Fruit fly (Drosophila melanogaster) whole organism, embryonic: ENCODE measurements around the gene CG11164.

Experiments
- CG10209 ChIP-seq: fragments of 200-800 bp; sonication (Bioruptor generic); optimal IDR thresholded peaks from 3 replicates; lab custom pipeline; 2017; ENCODE audit warnings: missing biosample characterization, mild to moderate bottlenecking, missing genetic modification characterization, missing genetic modification reagents
- CG10979 ChIP-seq: fragments of 200-800 bp; sonication (Bioruptor generic); optimal IDR thresholded peaks from 2 replicates; lab custom pipeline; 2018; ENCODE audit warnings: missing biosample characterization, mild to moderate bottlenecking, missing genetic modification characterization, moderate library complexity
- CG11696 ChIP-seq: fragments of 200-800 bp; sonication (Bioruptor generic); IDR thresholded peaks from 2 replicates; pipeline ENCODE4 v1.3.6; 2022; ENCODE audit warnings: missing biosample characterization, missing genetic modification characterization
- CG14710 ChIP-seq: fragments of 200-800 bp; sonication (Bioruptor generic); optimal IDR thresholded peaks from 3 replicates; lab custom pipeline; 2019; ENCODE audit warnings: missing biosample characterization, mild to moderate bottlenecking, missing genetic modification characterization, moderate library complexity
- CG15269 ChIP-seq: fragments of 200-800 bp; sonication (Bioruptor generic); optimal IDR thresholded peaks from 2 replicates; lab custom pipeline; 2018; ENCODE audit warnings: missing biosample characterization, mild to moderate bottlenecking, missing genetic modification characterization, moderate library complexity
- CG17328 ChIP-seq: fragments of 200-800 bp; sonication (Bioruptor generic); IDR thresholded peaks from 2 replicates; pipeline ENCODE4 v1.3.6; 2022; ENCODE audit warnings: missing biosample characterization, missing genetic modification characterization
- CG18619 ChIP-seq: fragments of 200-800 bp; sonication (Bioruptor generic); optimal IDR thresholded peaks from 3 replicates; lab custom pipeline; 2017; ENCODE audit warnings: missing biosample characterization, mild to moderate bottlenecking, missing genetic modification characterization
- CG2116 ChIP-seq: fragments of 200-800 bp; sonication (Bioruptor generic); optimal IDR thresholded peaks from 3 replicates; lab custom pipeline; 2018; ENCODE audit warnings: missing biosample characterization, mild to moderate bottlenecking, missing genetic modification characterization
- CG2199 ChIP-seq: fragments of 200-800 bp; sonication (Bioruptor generic); IDR thresholded peaks from 3 replicates; pipeline ENCODE4 v1.3.6; 2022; ENCODE audit warnings: missing biosample characterization, missing genetic modification characterization
- CG2889 ChIP-seq: fragments of 200-800 bp; sonication (Bioruptor generic); IDR thresholded peaks from 3 replicates; pipeline ENCODE4 v1.3.6; 2022; ENCODE audit warnings: missing biosample characterization, missing genetic modification characterization
- CG3281 ChIP-seq: fragments of 200-800 bp; sonication (Bioruptor generic); optimal IDR thresholded peaks from 3 replicates; lab custom pipeline; 2017; ENCODE audit warnings: missing biosample characterization, mild to moderate bottlenecking, missing genetic modification characterization
- CG33557 ChIP-seq: fragments of 200-800 bp; sonication (Bioruptor generic); optimal IDR thresholded peaks from 2 replicates; lab custom pipeline; 2019; ENCODE audit warnings: missing biosample characterization, mild to moderate bottlenecking, missing genetic modification characterization, moderate library complexity
- CG3847 ChIP-seq: fragments of 200-800 bp; sonication (Bioruptor generic); IDR thresholded peaks from 2 replicates; pipeline ENCODE4 v1.3.6; 2022; ENCODE audit warnings: missing biosample characterization, missing genetic modification characterization
- CG4360 ChIP-seq: fragments of 200-800 bp; sonication (Bioruptor generic); IDR thresholded peaks from 2 replicates; pipeline ENCODE4 v1.3.6; 2022; ENCODE audit warnings: missing biosample characterization, missing genetic modification characterization
- CG8281 ChIP-seq: fragments of 200-800 bp; sonication (Bioruptor generic); optimal IDR thresholded peaks from 2 replicates; lab custom pipeline; 2018; ENCODE audit warnings: missing biosample characterization, mild to moderate bottlenecking, missing genetic modification characterization, moderate library complexity
- CG8388 ChIP-seq: fragments of 200-800 bp; sonication (Bioruptor generic); optimal IDR thresholded peaks from 2 replicates; lab custom pipeline; 2019; ENCODE audit warnings: missing biosample characterization, mild to moderate bottlenecking, missing genetic modification characterization, moderate library complexity
- Deaf1 ChIP-seq: fragments of 200-800 bp; optimal IDR thresholded peaks from 3 replicates; lab custom pipeline; 2019; ENCODE audit warnings: missing biosample characterization, mild to moderate bottlenecking, missing genetic modification characterization, moderate library complexity
- Doc3 ChIP-seq: fragments of 200-800 bp; sonication (Bioruptor generic); IDR thresholded peaks from 3 replicates; pipeline ENCODE4 v1.3.6; 2022; ENCODE audit warnings: missing biosample characterization, missing genetic modification characterization; ENCODE audit not compliant: partially characterized antibody
- H2.0 ChIP-seq: fragments of 200-800 bp; sonication (Bioruptor generic); IDR thresholded peaks from 2 replicates; pipeline ENCODE4 v1.3.6; 2022; ENCODE audit warnings: missing biosample characterization, missing genetic modification characterization
- HmgD ChIP-seq: fragments of 200-800 bp; sonication (Bioruptor generic); optimal IDR thresholded peaks from 3 replicates; lab custom pipeline; 2016; ENCODE audit warnings: missing biosample characterization, missing genetic modification characterization
- Sry-δ ChIP-seq: fragments of 200-800 bp; sonication (Bioruptor generic); optimal IDR thresholded peaks from 2 replicates; lab custom pipeline; 2016; ENCODE audit warnings: missing biosample characterization, missing genetic modification characterization
- TFAM ChIP-seq: fragments of 200-800 bp; sonication (Bioruptor generic); optimal IDR thresholded peaks from 2 replicates; lab custom pipeline; 2017; ENCODE audit warnings: missing biosample characterization, missing genetic modification characterization, inconsistent platforms
- al ChIP-seq: fragments of 200-800 bp; sonication (Bioruptor generic); IDR thresholded peaks from 2 replicates; pipeline ENCODE4 v1.3.6; 2022; ENCODE audit warnings: missing biosample characterization, missing genetic modification characterization
- ap ChIP-seq: fragments of 200-800 bp; sonication (Bioruptor generic); IDR thresholded peaks from 2 replicates; pipeline ENCODE4 v1.3.6; 2022; ENCODE audit warnings: missing biosample characterization, missing genetic modification characterization
- bab2 ChIP-seq: fragments of 200-800 bp; sonication (Bioruptor generic); optimal IDR thresholded peaks from 2 replicates; lab custom pipeline; 2016; ENCODE audit warnings: missing biosample characterization, missing genetic modification characterization
- bigmax ChIP-seq: fragments of 200-800 bp; sonication (Bioruptor generic); optimal IDR thresholded peaks from 2 replicates; lab custom pipeline; 2018; ENCODE audit warnings: missing biosample characterization, mild to moderate bottlenecking, missing genetic modification characterization
- bsh ChIP-seq, 2 experiments: fragments of 200-800 bp; sonication (Bioruptor generic); optimal IDR thresholded peaks; 2 replicates each; lab custom pipeline; 2017 to 2018; ENCODE audit warnings: mild to moderate bottlenecking in 2 of 2, missing biosample characterization in 2 of 2, missing genetic modification characterization in 2 of 2, moderate library complexity in 1 of 2
- caup ChIP-seq: fragments of 200-800 bp; sonication (Bioruptor generic); optimal IDR thresholded peaks from 3 replicates; lab custom pipeline; 2017; ENCODE audit warnings: missing biosample characterization, mild to moderate bottlenecking, missing genetic modification characterization, moderate library complexity; ENCODE audit not compliant: severe bottlenecking
- chif ChIP-seq, 2 experiments: fragments of 200-800 bp; sonication (Bioruptor generic); optimal IDR thresholded peaks; 3 replicates each; lab custom pipeline; 2016; ENCODE audit warnings: missing biosample characterization in 2 of 2, missing genetic modification characterization in 2 of 2
- chm ChIP-seq: fragments of 200-800 bp; sonication (Bioruptor generic); IDR thresholded peaks from 2 replicates; pipeline ENCODE4 v1.3.6; 2022; ENCODE audit warnings: missing biosample characterization, missing genetic modification characterization
- crc ChIP-seq: fragments of 200-800 bp; sonication (Bioruptor generic); optimal IDR thresholded peaks from 2 replicates; lab custom pipeline; 2016; ENCODE audit warnings: missing biosample characterization, missing genetic modification characterization
- croc ChIP-seq: fragments of 200-800 bp; sonication (Bioruptor generic); conservative IDR thresholded peaks from 3 replicates; pipeline ENCODE4 v1.3.6; 2022; ENCODE audit warnings: missing biosample characterization, missing genetic modification characterization
- crol ChIP-seq: fragments of 200-800 bp; sonication (Bioruptor generic); IDR thresholded peaks from 2 replicates; pipeline ENCODE4 v1.3.6; 2022; ENCODE audit warnings: missing biosample characterization, missing genetic modification characterization
- dmrt99B ChIP-seq: fragments of 200-800 bp; sonication (Bioruptor generic); optimal IDR thresholded peaks from 2 replicates; lab custom pipeline; 2018; ENCODE audit warnings: missing biosample characterization, mild to moderate bottlenecking, missing genetic modification characterization, moderate library complexity
- fd64A ChIP-seq: fragments of 200-800 bp; sonication (Bioruptor generic); optimal IDR thresholded peaks from 3 replicates; lab custom pipeline; 2018; ENCODE audit warnings: missing biosample characterization, mild to moderate bottlenecking, missing genetic modification characterization
- fd96Cb ChIP-seq: fragments of 200-800 bp; sonication (Bioruptor generic); optimal IDR thresholded peaks from 2 replicates; lab custom pipeline; 2018; ENCODE audit warnings: missing biosample characterization, mild to moderate bottlenecking, missing genetic modification characterization, moderate library complexity
- gro ChIP-seq: fragments of 200-800 bp; sonication (Bioruptor generic); optimal IDR thresholded peaks from 2 replicates; lab custom pipeline; 2016; ENCODE audit warnings: missing biosample characterization, missing genetic modification characterization
- ind ChIP-seq: fragments of 200-800 bp; sonication (Bioruptor generic); optimal IDR thresholded peaks from 3 replicates; lab custom pipeline; 2016; ENCODE audit warnings: missing biosample characterization, missing genetic modification characterization
- kah ChIP-seq: fragments of 200-800 bp; sonication (Bioruptor generic); optimal IDR thresholded peaks from 2 replicates; lab custom pipeline; 2018; ENCODE audit warnings: missing biosample characterization, mild to moderate bottlenecking, missing genetic modification characterization
- mam ChIP-seq: fragments of 200-800 bp; sonication (Bioruptor generic); optimal IDR thresholded peaks from 3 replicates; lab custom pipeline; 2016; ENCODE audit warnings: missing biosample characterization, missing genetic modification characterization
- org-1 ChIP-seq: fragments of 200-800 bp; sonication (Bioruptor generic); optimal IDR thresholded peaks from 2 replicates; lab custom pipeline; 2017; ENCODE audit warnings: missing biosample characterization, missing genetic modification characterization
- prd ChIP-seq, 3 experiments: fragments of >200 bp in 2 of 3; fragments of 200-800 bp in 1 of 3; sonication (Bioruptor generic) in 1 of 3; optimal IDR thresholded peaks in 2 of 3; IDR thresholded peaks in 1 of 3; 2 replicates in 2 of 3; 3 replicates in 1 of 3; pipeline versions ENCODE4 v1.3.6 to Lab custom; 2017 to 2022; ENCODE audit warnings: missing biosample characterization in 1 of 3, missing genetic modification characterization in 1 of 3
- pzg ChIP-seq: fragments of 200-800 bp; sonication (Bioruptor generic); optimal IDR thresholded peaks from 3 replicates; lab custom pipeline; 2018; ENCODE audit warnings: missing biosample characterization, mild to moderate bottlenecking, missing genetic modification characterization, moderate library complexity
- sc ChIP-seq, 3 experiments: fragments of >200 bp in 2 of 3; fragments of 200-800 bp in 1 of 3; sonication (Bioruptor generic) in 1 of 3; optimal IDR thresholded peaks; 2 replicates in 2 of 3; 3 replicates in 1 of 3; lab custom pipeline; 2017; ENCODE audit warnings: mild to moderate bottlenecking in 1 of 3, missing biosample characterization in 1 of 3, missing genetic modification characterization in 1 of 3, missing genetic modification reagents in 1 of 3
- sens ChIP-seq: fragments of 200-800 bp; sonication (Bioruptor generic); peaks from one replicate; lab custom pipeline; 2016; ENCODE audit warnings: missing biosample characterization, missing genetic modification characterization
- usp ChIP-seq: fragments of >200 bp; optimal IDR thresholded peaks from 2 replicates; lab custom pipeline; 2017; ENCODE audit warnings: missing biosample characterization, missing genetic modification characterization
- wdn ChIP-seq: fragments of 200-800 bp; sonication (Bioruptor generic); IDR thresholded peaks from 2 replicates; pipeline ENCODE4 v1.3.6; 2022; ENCODE audit warnings: missing biosample characterization, missing genetic modification characterization
- zen ChIP-seq: fragments of 200-800 bp; sonication (Bioruptor generic); optimal IDR thresholded peaks from 3 replicates; lab custom pipeline; 2018; ENCODE audit warnings: missing biosample characterization, mild to moderate bottlenecking, missing genetic modification characterization, moderate library complexity
- zen2 ChIP-seq: fragments of 200-800 bp; sonication (Bioruptor generic); IDR thresholded peaks from 3 replicates; pipeline ENCODE4 v1.3.6; 2022; ENCODE audit warnings: missing biosample characterization, missing genetic modification characterization; ENCODE audit not compliant: partially characterized antibody

The CG11164 gene

DNA sequence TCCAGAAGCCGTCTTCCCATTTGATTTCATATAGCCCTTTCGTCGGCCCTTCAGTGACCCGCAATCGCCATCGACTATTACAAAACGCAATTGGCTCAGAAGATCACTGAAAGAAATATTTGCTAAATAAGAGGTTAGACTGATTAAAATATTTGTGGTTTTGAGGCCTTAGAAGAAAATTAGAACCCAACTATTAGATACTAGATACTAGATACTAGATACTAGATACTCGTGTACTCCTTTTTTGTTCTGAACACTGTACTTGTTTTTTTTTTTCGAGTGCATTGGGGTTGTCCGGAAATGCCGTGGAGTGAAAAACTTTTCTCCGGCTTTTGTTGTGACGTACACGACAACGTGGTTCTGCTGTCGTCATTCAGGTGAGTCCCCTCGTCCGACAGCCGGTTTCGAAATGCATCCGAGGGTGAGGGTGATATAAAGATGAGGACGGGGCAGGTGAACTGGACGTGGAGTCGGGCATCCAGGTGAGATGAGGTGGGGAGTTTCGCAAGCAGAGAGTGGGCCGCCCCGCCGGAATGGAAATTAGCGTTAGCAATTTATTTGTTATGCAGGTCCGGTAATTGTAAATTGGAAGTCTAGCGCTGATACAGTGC lies 37.4 kb upstream of the CG11164 start (continued):
- TF ChIP-seq TFAM (no peak), H2.0 (GFP tag; lab: Robert Waterston, UW) (0 out of 2 replicates have a peak, but pooled peaks have one; percentile 6), bsh (GFP tag; optimal IDR thresholded peaks at IDR 0.05; lab: Kevin White, UChicago) (peak in 1 of 2 experiments; percentile 67), fd64A (no peak), HmgD (no peak), caup (GFP tag; lab: Kevin White, UChicago) (no peak), CG14710 (peak; percentile 22), CG11696 (GFP tag; lab: Robert Waterston, UW) (no peak), CG10979 (peak; percentile 59), CG4360 (GFP tag; lab: Robert Waterston, UW) (no peak), Deaf1 (no peak), bab2 (peak; percentile 39), mam (GFP tag; lab: Kevin White, UChicago) (peak; percentile 29), CG10209 (GFP tag; lab: Kevin White, UChicago) (peak; percentile 33), CG15269 (no peak), crc (GFP tag; lab: Kevin White, UChicago) (peak; percentile 24), bigmax (GFP tag; lab: Kevin White, UChicago) (no peak), crol (GFP tag; lab: Robert Waterston, UW) (no peak), CG33557 (GFP tag; lab: Kevin White, UChicago) (no peak), CG3847 (GFP tag; lab: Robert Waterston, UW) (no peak), sc (optimal IDR thresholded peaks at IDR 0.05; lab: Kevin White, UChicago) (no peak), sc (GFP tag; optimal IDR thresholded peaks at IDR 0.05; lab: Kevin White, UChicago) (no peak), CG8388 (GFP tag; lab: Kevin White, UChicago) (peak; percentile 11), gro (GFP tag; lab: Kevin White, UChicago) (no peak), ind (GFP tag; lab: Kevin White, UChicago) (peak; percentile 28), org-1 (GFP tag; lab: Kevin White, UChicago) (peak; percentile 14), prd (optimal IDR thresholded peaks at IDR 0.05; lab: Kevin White, UChicago) (no peak), prd (GFP tag; IDR thresholded peaks at IDR 0.05; lab: Robert Waterston, UW) (peak; percentile 46; the same call in 1 of the 3 replicates), wdn (GFP tag; lab: Robert Waterston, UW) (no peak), zen (no peak), fd96Cb (peak; percentile 43), CG2116 (GFP tag; lab: Kevin White, UChicago) (no peak), CG3281 (GFP tag; lab: Kevin White, UChicago) (no peak), CG18619 (GFP tag; lab: Kevin White, UChicago) (no peak), usp (no peak), kah (GFP tag; lab: Kevin White, UChicago) (no peak), al (no peak), CG8281 (tag; lab: Kevin White, UChicago) (no peak), sens (GFP tag; lab: Kevin White, UChicago) (peak; percentile 71), Sry-δ (GFP tag; lab: Kevin White, UChicago) (peak; percentile 11), zen2 (GFP tag; lab: Robert Waterston, UW) (no peak), chm (GFP tag; lab: Robert Waterston, UW) (no peak), chif (GFP tag; optimal IDR thresholded peaks at IDR 0.05; lab: Kevin White, UChicago) (peak; percentile 47 to 63), dmrt99B (peak; percentile 45), CG2889 (no peak), croc (GFP tag; lab: Robert Waterston, UW) (no peak), CG2199 (GFP tag; lab: Robert Waterston, UW) (no peak), ap (GFP tag; lab: Robert Waterston, UW) (no peak), Doc3 (GFP tag; lab: Robert Waterston, UW) (no peak), CG17328 (0 out of 2 replicates have a peak, but pooled peaks have one; percentile 7), pzg (GFP tag; lab: Kevin White, UChicago) (no peak)
